Fruit fly (Drosophila melanogaster) whole organism, embryonic: ENCODE results near the gene h-cup.

Source experiments
- CG11093 ChIP-seq: fragments of 200-800 bp; sonication (Bioruptor generic); IDR thresholded peaks from 3 replicates; pipeline ENCODE4 v1.3.6; 2022; ENCODE audit warnings: missing biosample characterization, missing genetic modification characterization
- CG11247 ChIP-seq: fragments of 200-800 bp; sonication (Bioruptor generic); IDR thresholded peaks from 2 replicates; pipeline ENCODE4 v1.3.6; 2022; ENCODE audit warnings: missing biosample characterization, missing genetic modification characterization
- CG12104 ChIP-seq: fragments of 200-800 bp; sonication (Bioruptor generic); optimal IDR thresholded peaks from 3 replicates; lab custom pipeline; 2016; ENCODE audit warnings: missing biosample characterization, missing genetic modification characterization
- CG1233 ChIP-seq: fragments of 200-800 bp; sonication (Bioruptor generic); optimal IDR thresholded peaks from 4 replicates; lab custom pipeline; 2018; ENCODE audit warnings: missing biosample characterization, mild to moderate bottlenecking, missing genetic modification characterization
- CG12769 ChIP-seq: fragments of 200-800 bp; sonication (Bioruptor generic); optimal IDR thresholded peaks from 2 replicates; lab custom pipeline; 2019; ENCODE audit warnings: missing biosample characterization, mild to moderate bottlenecking, missing genetic modification characterization, moderate library complexity
- CG13424 ChIP-seq: fragments of 200-800 bp; sonication (Bioruptor generic); optimal IDR thresholded peaks from 2 replicates; lab custom pipeline; 2019; ENCODE audit warnings: missing biosample characterization, mild to moderate bottlenecking, missing genetic modification characterization, moderate library complexity
- CG15696 ChIP-seq: fragments of 200-800 bp; sonication (Bioruptor generic); optimal IDR thresholded peaks from 2 replicates; lab custom pipeline; 2019; ENCODE audit warnings: missing biosample characterization, mild to moderate bottlenecking, missing genetic modification characterization, moderate library complexity
- CG17829 ChIP-seq: fragments of 200-800 bp; optimal IDR thresholded peaks from 2 replicates; lab custom pipeline; 2019; ENCODE audit warnings: missing biosample characterization, mild to moderate bottlenecking, missing genetic modification characterization, moderate library complexity
- CG18262 ChIP-seq: fragments of 200-800 bp; optimal IDR thresholded peaks from 3 replicates; lab custom pipeline; 2019; ENCODE audit warnings: missing biosample characterization, mild to moderate bottlenecking, missing genetic modification characterization, moderate library complexity
- CG18476 ChIP-seq: fragments of 200-800 bp; sonication (Bioruptor generic); optimal IDR thresholded peaks from 2 replicates; lab custom pipeline; 2016; ENCODE audit warnings: missing biosample characterization, mild to moderate bottlenecking, missing genetic modification characterization
- CG18619 ChIP-seq: fragments of 200-800 bp; sonication (Bioruptor generic); optimal IDR thresholded peaks from 3 replicates; lab custom pipeline; 2017; ENCODE audit warnings: missing biosample characterization, mild to moderate bottlenecking, missing genetic modification characterization
- CG32767 ChIP-seq: fragments of 200-800 bp; sonication (Bioruptor generic); IDR thresholded peaks from 2 replicates; pipeline ENCODE4 v1.3.6; 2022; ENCODE audit warnings: missing biosample characterization, missing genetic modification characterization
- CG3281 ChIP-seq: fragments of 200-800 bp; sonication (Bioruptor generic); optimal IDR thresholded peaks from 3 replicates; lab custom pipeline; 2017; ENCODE audit warnings: missing biosample characterization, mild to moderate bottlenecking, missing genetic modification characterization
- CG34376 ChIP-seq: fragments of 200-800 bp; sonication (Bioruptor generic); optimal IDR thresholded peaks from 2 replicates; lab custom pipeline; 2018; ENCODE audit warnings: missing biosample characterization, mild to moderate bottlenecking, missing genetic modification characterization
- CG3847 ChIP-seq: fragments of 200-800 bp; sonication (Bioruptor generic); IDR thresholded peaks from 2 replicates; pipeline ENCODE4 v1.3.6; 2022; ENCODE audit warnings: missing biosample characterization, missing genetic modification characterization
- CG4404 ChIP-seq: fragments of 200-800 bp; sonication (Bioruptor generic); IDR thresholded peaks from 2 replicates; pipeline ENCODE4 v1.3.6; 2022; ENCODE audit warnings: missing biosample characterization, missing genetic modification characterization
- CG7839 ChIP-seq: fragments of 200-800 bp; sonication (Bioruptor generic); optimal IDR thresholded peaks from 3 replicates; lab custom pipeline; 2018; ENCODE audit warnings: missing biosample characterization, mild to moderate bottlenecking, missing genetic modification characterization, moderate library complexity
- CG9727 ChIP-seq: fragments of 200-800 bp; sonication (Bioruptor generic); optimal IDR thresholded peaks from 3 replicates; lab custom pipeline; 2017; ENCODE audit warnings: missing biosample characterization, mild to moderate bottlenecking, missing genetic modification characterization
- CHES-1-like ChIP-seq: fragments of 200-800 bp; sonication (Bioruptor generic); optimal IDR thresholded peaks from 2 replicates; lab custom pipeline; 2016; ENCODE audit warnings: missing biosample characterization, missing genetic modification characterization
- Camta ChIP-seq: fragments of 200-800 bp; sonication (Bioruptor generic); optimal IDR thresholded peaks from 2 replicates; lab custom pipeline; 2016; ENCODE audit warnings: missing biosample characterization, missing genetic modification characterization
- CkIIα-i1 ChIP-seq: fragments of 200-800 bp; sonication (Bioruptor generic); IDR thresholded peaks from 2 replicates; pipeline ENCODE4 v1.3.6; 2022; ENCODE audit warnings: missing biosample characterization, missing genetic modification characterization
- Dip3 ChIP-seq: fragments of 200-800 bp; sonication (Bioruptor generic); optimal IDR thresholded peaks from 3 replicates; lab custom pipeline; 2016; ENCODE audit warnings: missing biosample characterization, missing genetic modification characterization
- Fer3 ChIP-seq: fragments of 200-800 bp; sonication (Bioruptor generic); optimal IDR thresholded peaks from 2 replicates; lab custom pipeline; 2018; ENCODE audit warnings: missing biosample characterization, mild to moderate bottlenecking, missing genetic modification characterization, moderate library complexity
- Myb ChIP-seq: fragments of 200-800 bp; sonication (Bioruptor generic); optimal IDR thresholded peaks from 2 replicates; lab custom pipeline; 2016; ENCODE audit warnings: missing biosample characterization, missing genetic modification characterization
- NK7.1 ChIP-seq: fragments of 200-800 bp; sonication (Bioruptor generic); optimal IDR thresholded peaks from 3 replicates; lab custom pipeline; 2016; ENCODE audit warnings: missing biosample characterization, missing genetic modification characterization
- Neu2 ChIP-seq: fragments of 200-800 bp; sonication (Bioruptor generic); optimal IDR thresholded peaks from 3 replicates; lab custom pipeline; 2016; ENCODE audit warnings: missing biosample characterization, missing genetic modification characterization, borderline replicate concordance
- Trl ChIP-seq, 3 experiments: fragments of >200 bp in 2 of 3; fragments of 200-800 bp in 1 of 3; sonication (Bioruptor generic) in 1 of 3; optimal IDR thresholded peaks; 2 replicates in 1 of 3; 3 replicates in 2 of 3; lab custom pipeline; 2016 to 2017; ENCODE audit warnings: missing biosample characterization in 1 of 3, missing genetic modification characterization in 1 of 3
- Vsx1 ChIP-seq: fragments of 200-800 bp; sonication (Bioruptor generic); optimal IDR thresholded peaks from 2 replicates; lab custom pipeline; 2017; ENCODE audit warnings: missing biosample characterization, mild to moderate bottlenecking, missing genetic modification characterization, missing genetic modification reagents
- YL-1 ChIP-seq: fragments of 200-800 bp; sonication (Bioruptor generic); optimal IDR thresholded peaks from 3 replicates; lab custom pipeline; 2017; ENCODE audit warnings: missing biosample characterization, mild to moderate bottlenecking, missing genetic modification characterization
- bcd ChIP-seq: fragments of 200-800 bp; sonication (Bioruptor generic); optimal IDR thresholded peaks from 2 replicates; lab custom pipeline; 2017; ENCODE audit warnings: missing biosample characterization, mild to moderate bottlenecking, missing genetic modification characterization
- bigmax ChIP-seq: fragments of 200-800 bp; sonication (Bioruptor generic); optimal IDR thresholded peaks from 2 replicates; lab custom pipeline; 2018; ENCODE audit warnings: missing biosample characterization, mild to moderate bottlenecking, missing genetic modification characterization
- corto ChIP-seq: fragments of 200-800 bp; sonication (Bioruptor generic); optimal IDR thresholded peaks from 2 replicates; lab custom pipeline; 2016; ENCODE audit warnings: missing biosample characterization, mild to moderate bottlenecking, missing genetic modification characterization, moderate library complexity
- crp ChIP-seq, 2 experiments: fragments of 200-800 bp; sonication (Bioruptor generic); optimal IDR thresholded peaks; 2 replicates in 1 of 2; 3 replicates in 1 of 2; lab custom pipeline; 2017; ENCODE audit warnings: missing biosample characterization in 2 of 2, missing genetic modification characterization in 2 of 2, mild to moderate bottlenecking in 1 of 2, moderate library complexity in 1 of 2
- da ChIP-seq: fragments of 200-800 bp; sonication (Bioruptor generic); optimal IDR thresholded peaks from 2 replicates; lab custom pipeline; 2016; ENCODE audit warnings: missing biosample characterization, missing genetic modification characterization
- fd3F ChIP-seq: fragments of 200-800 bp; sonication (Bioruptor generic); optimal IDR thresholded peaks from 2 replicates; lab custom pipeline; 2018; ENCODE audit warnings: missing biosample characterization, mild to moderate bottlenecking, missing genetic modification characterization, moderate library complexity
- jigr1 ChIP-seq: fragments of 200-800 bp; sonication (Bioruptor generic); IDR thresholded peaks from 3 replicates; pipeline ENCODE4 v1.3.6; 2022; ENCODE audit warnings: missing biosample characterization, missing genetic modification characterization
- kay ChIP-seq: fragments of 200-800 bp; sonication (Bioruptor generic); optimal IDR thresholded peaks from 2 replicates; lab custom pipeline; 2016; ENCODE audit warnings: missing biosample characterization, missing genetic modification characterization
- lab ChIP-seq: fragments of 200-800 bp; sonication (Bioruptor generic); optimal IDR thresholded peaks from 3 replicates; lab custom pipeline; 2017; ENCODE audit warnings: missing biosample characterization, missing genetic modification characterization, mild to moderate bottlenecking, moderate library complexity, missing genetic modification reagents
- org-1 ChIP-seq: fragments of 200-800 bp; sonication (Bioruptor generic); optimal IDR thresholded peaks from 2 replicates; lab custom pipeline; 2017; ENCODE audit warnings: missing biosample characterization, missing genetic modification characterization
- pfk ChIP-seq: fragments of 200-800 bp; sonication (Bioruptor generic); optimal IDR thresholded peaks from 2 replicates; lab custom pipeline; 2018; ENCODE audit warnings: missing biosample characterization, mild to moderate bottlenecking, missing genetic modification characterization, moderate library complexity
- row ChIP-seq: fragments of 200-800 bp; sonication (Bioruptor generic); IDR thresholded peaks from 3 replicates; pipeline ENCODE4 v1.3.6; 2022; ENCODE audit warnings: missing biosample characterization, missing genetic modification characterization
- shn ChIP-seq: fragments of 200-800 bp; sonication (Bioruptor generic); optimal IDR thresholded peaks from 3 replicates; lab custom pipeline; 2016; ENCODE audit warnings: missing biosample characterization, missing genetic modification characterization
- sisA ChIP-seq: fragments of 200-800 bp; sonication (Bioruptor generic); IDR thresholded peaks from 2 replicates; pipeline ENCODE4 v1.3.6; 2022; ENCODE audit warnings: missing biosample characterization, missing genetic modification characterization
- slou ChIP-seq: fragments of 200-800 bp; sonication (Bioruptor generic); optimal IDR thresholded peaks from 3 replicates; lab custom pipeline; 2016; ENCODE audit warnings: missing biosample characterization, missing genetic modification characterization
- sob ChIP-seq: fragments of 200-800 bp; sonication (Bioruptor generic); IDR thresholded peaks from 2 replicates; pipeline ENCODE4 v1.3.6; 2022; ENCODE audit warnings: missing biosample characterization, missing genetic modification characterization
- toy ChIP-seq: fragments of 200-800 bp; sonication (Bioruptor generic); IDR thresholded peaks from 2 replicates; pipeline ENCODE4 v1.3.6; 2022; ENCODE audit warnings: missing biosample characterization, missing genetic modification characterization
- unc-4 ChIP-seq: fragments of 200-800 bp; sonication (Bioruptor generic); IDR thresholded peaks from 2 replicates; pipeline ENCODE4 v1.3.6; 2022; ENCODE audit warnings: missing biosample characterization, missing genetic modification characterization; ENCODE audit not compliant: partially characterized antibody
- vvl ChIP-seq: fragments of 200-800 bp; sonication (Bioruptor generic); IDR thresholded peaks from 2 replicates; pipeline ENCODE4 v1.3.6; 2022; ENCODE audit warnings: missing biosample characterization, missing genetic modification characterization

h-cup gene

dm6 chr3R:15342926-15343685 lies 39.6 kb downstream of the h-cup start, which contains the start of gene Nagk (continued):
- TF ChIP-seq bcd (GFP tag; lab: Kevin White, UChicago) (peak; percentile 61), CG18262 (tag; lab: Kevin White, UChicago) (peak; percentile 82), da (GFP tag; lab: Kevin White, UChicago) (no peak), Vsx1 (GFP tag; lab: Kevin White, UChicago) (no peak), jigr1 (GFP tag; lab: Robert Waterston, UW) (no peak), pfk (no peak), CkIIα-i1 (GFP tag; lab: Robert Waterston, UW) (no peak), Neu2 (GFP tag; lab: Kevin White, UChicago) (no peak), YL-1 (GFP tag; lab: Kevin White, UChicago) (peak; percentile 16), CG15696 (tag; lab: Kevin White, UChicago) (no peak), sisA (0 out of 2 replicates have a peak, but pooled peaks have one; percentile 30), CG3281 (GFP tag; lab: Kevin White, UChicago) (peak; percentile 62), CG17829 (tag; lab: Kevin White, UChicago) (peak; percentile 39), corto (no peak), CG1233 (GFP tag; lab: Kevin White, UChicago) (peak; percentile 61), CG12104 (peak; percentile 77), CG18476 (GFP tag; lab: Kevin White, UChicago) (peak; percentile 80), unc-4 (no peak), CG18619 (GFP tag; lab: Kevin White, UChicago) (peak; percentile 78), Trl (optimal IDR thresholded peaks at IDR 0.05; lab: Kevin White, UChicago) (no peak), Trl (GFP tag; optimal IDR thresholded peaks at IDR 0.05; lab: Kevin White, UChicago) (peak; percentile 37), Myb (GFP tag; lab: Kevin White, UChicago) (peak; percentile 33), Dip3 (peak; percentile 58), crp (GFP tag; optimal IDR thresholded peaks at IDR 0.05; lab: Kevin White, UChicago) (peak; percentile 1 to 85), Camta (GFP tag; lab: Kevin White, UChicago) (peak; percentile 40), CG9727 (peak; percentile 84), NK7.1 (GFP tag; lab: Kevin White, UChicago) (peak; percentile 20), org-1 (peak; percentile 27), kay (GFP tag; lab: Kevin White, UChicago) (peak; percentile 52), vvl (GFP tag; lab: Robert Waterston, UW) (peak; percentile 13; the same call in 1 of the 2 replicates), toy (GFP tag; lab: Robert Waterston, UW) (no peak), CG4404 (GFP tag; lab: Robert Waterston, UW) (no peak), CG13424 (tag; lab: Kevin White, UChicago) (peak; percentile 52), row (peak; percentile 86), CG32767 (GFP tag; lab: Robert Waterston, UW) (peak; percentile 15; the same call in 1 of the 2 replicates), CG11247 (0 out of 2 replicates have a peak, but pooled peaks have one; percentile 5), lab (GFP tag; lab: Kevin White, UChicago) (peak; percentile 53), shn (GFP tag; lab: Kevin White, UChicago) (peak; percentile 39), CG12769 (tag; lab: Kevin White, UChicago) (no peak), fd3F (peak; percentile 22), slou (GFP tag; lab: Kevin White, UChicago) (peak; percentile 4), CHES-1-like (GFP tag; lab: Kevin White, UChicago) (peak; percentile 38), CG11093 (GFP tag; lab: Robert Waterston, UW) (no peak), sob (GFP tag; lab: Robert Waterston, UW) (0 out of 2 replicates have a peak, but pooled peaks have one; percentile 27), CG34376 (GFP tag; lab: Kevin White, UChicago) (peak; percentile 50), CG3847 (GFP tag; lab: Robert Waterston, UW) (peak; percentile 22), Fer3 (tag; lab: Kevin White, UChicago) (no peak), CG7839 (peak; percentile 69), bigmax (GFP tag; lab: Kevin White, UChicago) (no peak)
